Fruit fly (Drosophila melanogaster): ENCODE measurements around the gene Pldn.

dm6 chr3L:11721498-11721946 is 30.3 kb upstream of the Pldn start:
- TF ChIP-seq Sin3A (optimal IDR thresholded peaks at IDR 0.05) (no peak), Myc (optimal IDR thresholded peaks at IDR 0.05) (no peak), h (optimal IDR thresholded peaks at IDR 0.05) (no peak), ttk (optimal IDR thresholded peaks at IDR 0.05) (no peak), psq (optimal IDR thresholded peaks at IDR 0.05) (no peak), insv (optimal IDR thresholded peaks at IDR 0.05) (no peak)
